Fruit fly (Drosophila melanogaster) whole organism, embryonic: Measurements from ENCODE around the gene Targ1.
A peak's percentile ranks its signal among the peaks of the same experiment; 100 is the strongest.

ENCODE experiments used
- CG10321 ChIP-seq: fragments of 200-800 bp; sonication (Bioruptor generic); IDR thresholded peaks from 2 replicates; pipeline ENCODE4 v1.3.6; 2022; ENCODE audit warnings: missing biosample characterization, missing genetic modification characterization
- CG10654 ChIP-seq: fragments of 200-800 bp; sonication (Bioruptor generic); optimal IDR thresholded peaks from 2 replicates; lab custom pipeline; 2016; ENCODE audit warnings: missing biosample characterization, missing genetic modification characterization
- CG10959 ChIP-seq: fragments of 200-800 bp; sonication (Bioruptor generic); IDR thresholded peaks from 2 replicates; pipeline ENCODE4 v1.3.6; 2022; ENCODE audit warnings: missing biosample characterization, missing genetic modification characterization
- CG11560 ChIP-seq: fragments of 200-800 bp; sonication (Bioruptor generic); IDR thresholded peaks from 3 replicates; pipeline ENCODE4 v1.3.6; 2022; ENCODE audit warnings: missing biosample characterization, missing genetic modification characterization
- CG12219 ChIP-seq: fragments of 200-800 bp; sonication (Bioruptor generic); optimal IDR thresholded peaks from 3 replicates; lab custom pipeline; 2018; ENCODE audit warnings: missing biosample characterization, mild to moderate bottlenecking, missing genetic modification characterization
- CG12236 ChIP-seq: fragments of 200-800 bp; sonication (Bioruptor generic); optimal IDR thresholded peaks from 2 replicates; lab custom pipeline; 2016; ENCODE audit warnings: missing biosample characterization, missing genetic modification characterization
- CG14667 ChIP-seq: fragments of 200-800 bp; sonication (Bioruptor generic); IDR thresholded peaks from 2 replicates; pipeline ENCODE4 v1.3.6; 2022; ENCODE audit warnings: missing biosample characterization, missing genetic modification characterization
- CG17328 ChIP-seq: fragments of 200-800 bp; sonication (Bioruptor generic); IDR thresholded peaks from 2 replicates; pipeline ENCODE4 v1.3.6; 2022; ENCODE audit warnings: missing biosample characterization, missing genetic modification characterization
- CG17359 ChIP-seq: fragments of 200-800 bp; sonication (Bioruptor generic); optimal IDR thresholded peaks from 3 replicates; lab custom pipeline; 2018; ENCODE audit warnings: missing biosample characterization, mild to moderate bottlenecking, missing genetic modification characterization, moderate library complexity
- CG30020 ChIP-seq: fragments of 200-800 bp; optimal IDR thresholded peaks from 2 replicates; lab custom pipeline; 2019; ENCODE audit warnings: missing biosample characterization, mild to moderate bottlenecking, missing genetic modification characterization, moderate library complexity
- CG31365 ChIP-seq: fragments of 200-800 bp; sonication (Bioruptor generic); optimal IDR thresholded peaks from 2 replicates; lab custom pipeline; 2018; ENCODE audit warnings: missing biosample characterization, mild to moderate bottlenecking, missing genetic modification characterization
- CG3726 ChIP-seq: fragments of 200-800 bp; sonication (Bioruptor generic); IDR thresholded peaks from 3 replicates; pipeline ENCODE4, ENCODE4 v1.3.6; 2022; ENCODE audit warnings: missing biosample characterization, missing genetic modification characterization
- CG3847 ChIP-seq: fragments of 200-800 bp; sonication (Bioruptor generic); IDR thresholded peaks from 2 replicates; pipeline ENCODE4 v1.3.6; 2022; ENCODE audit warnings: missing biosample characterization, missing genetic modification characterization
- CG42726 ChIP-seq: fragments of 200-800 bp; sonication (Bioruptor generic); IDR thresholded peaks from 2 replicates; pipeline ENCODE4 v1.3.6; 2022; ENCODE audit warnings: missing biosample characterization, missing genetic modification characterization; ENCODE audit not compliant: partially characterized antibody
- CG4404 ChIP-seq: fragments of 200-800 bp; sonication (Bioruptor generic); IDR thresholded peaks from 2 replicates; pipeline ENCODE4 v1.3.6; 2022; ENCODE audit warnings: missing biosample characterization, missing genetic modification characterization
- CG5953 ChIP-seq: fragments of 200-800 bp; sonication (Bioruptor generic); IDR thresholded peaks from 2 replicates; pipeline ENCODE4 v1.3.6; 2022; ENCODE audit warnings: missing biosample characterization, missing genetic modification characterization
- CG6654 ChIP-seq: fragments of 200-800 bp; sonication (Bioruptor generic); optimal IDR thresholded peaks from 2 replicates; lab custom pipeline; 2017; ENCODE audit warnings: missing biosample characterization, mild to moderate bottlenecking, missing genetic modification characterization
- CG6683 ChIP-seq: fragments of 200-800 bp; sonication (Bioruptor generic); optimal IDR thresholded peaks from 2 replicates; lab custom pipeline; 2017; ENCODE audit warnings: missing biosample characterization, mild to moderate bottlenecking, missing genetic modification characterization, missing genetic modification reagents
- CG7271 ChIP-seq: fragments of 200-800 bp; sonication (Bioruptor generic); optimal IDR thresholded peaks from 2 replicates; lab custom pipeline; 2018; ENCODE audit warnings: missing biosample characterization, mild to moderate bottlenecking, missing genetic modification characterization, moderate library complexity
- CG7357 ChIP-seq: fragments of 200-800 bp; sonication (Bioruptor generic); IDR thresholded peaks from 3 replicates; pipeline ENCODE4 v1.3.6; 2022; ENCODE audit warnings: missing biosample characterization, missing genetic modification characterization
- Gug ChIP-seq: fragments of 200-800 bp; sonication (Bioruptor generic); IDR thresholded peaks from 4 replicates; pipeline ENCODE4 v1.3.6; 2022; ENCODE audit warnings: missing biosample characterization, missing genetic modification characterization
- HmgZ ChIP-seq: fragments of 200-800 bp; sonication (Bioruptor generic); optimal IDR thresholded peaks from 2 replicates; lab custom pipeline; 2018; ENCODE audit warnings: missing biosample characterization, mild to moderate bottlenecking, missing genetic modification characterization
- Nf-YB ChIP-seq: fragments of 200-800 bp; sonication (Bioruptor generic); optimal IDR thresholded peaks from 3 replicates; lab custom pipeline; 2019; ENCODE audit warnings: missing biosample characterization, mild to moderate bottlenecking, missing genetic modification characterization, moderate library complexity
- NfI ChIP-seq: fragments of 200-800 bp; sonication (Bioruptor generic); optimal IDR thresholded peaks from 3 replicates; lab custom pipeline; 2018; ENCODE audit warnings: missing biosample characterization, mild to moderate bottlenecking, missing genetic modification characterization, moderate library complexity
- Oaz ChIP-seq: fragments of 200-800 bp; sonication (Bioruptor generic); IDR thresholded peaks from 2 replicates; pipeline ENCODE4 v1.3.6; 2022; ENCODE audit warnings: missing biosample characterization, missing genetic modification characterization
- Oli ChIP-seq: fragments of 200-800 bp; sonication (Bioruptor generic); optimal IDR thresholded peaks from 2 replicates; lab custom pipeline; 2018; ENCODE audit warnings: missing biosample characterization, mild to moderate bottlenecking, missing genetic modification characterization, moderate library complexity
- Sry-δ ChIP-seq: fragments of 200-800 bp; sonication (Bioruptor generic); optimal IDR thresholded peaks from 2 replicates; lab custom pipeline; 2016; ENCODE audit warnings: missing biosample characterization, missing genetic modification characterization
- bbx ChIP-seq: fragments of 200-800 bp; sonication (Bioruptor generic); IDR thresholded peaks from 2 replicates; pipeline ENCODE4 v1.3.6; 2022; ENCODE audit warnings: missing biosample characterization, missing genetic modification characterization; ENCODE audit not compliant: partially characterized antibody
- chm ChIP-seq: fragments of 200-800 bp; sonication (Bioruptor generic); IDR thresholded peaks from 2 replicates; pipeline ENCODE4 v1.3.6; 2022; ENCODE audit warnings: missing biosample characterization, missing genetic modification characterization
- crc ChIP-seq: fragments of 200-800 bp; sonication (Bioruptor generic); optimal IDR thresholded peaks from 2 replicates; lab custom pipeline; 2016; ENCODE audit warnings: missing biosample characterization, missing genetic modification characterization
- crol ChIP-seq: fragments of 200-800 bp; sonication (Bioruptor generic); IDR thresholded peaks from 2 replicates; pipeline ENCODE4 v1.3.6; 2022; ENCODE audit warnings: missing biosample characterization, missing genetic modification characterization
- danr ChIP-seq: fragments of 200-800 bp; sonication (Bioruptor generic); IDR thresholded peaks from 2 replicates; pipeline ENCODE4 v1.3.6; 2022; ENCODE audit warnings: missing biosample characterization, missing genetic modification characterization
- emc ChIP-seq: fragments of 200-800 bp; sonication (Bioruptor generic); optimal IDR thresholded peaks from 2 replicates; lab custom pipeline; 2016; ENCODE audit warnings: missing biosample characterization, missing genetic modification characterization
- eyg ChIP-seq: fragments of 200-800 bp; sonication (Bioruptor generic); optimal IDR thresholded peaks from 3 replicates; lab custom pipeline; 2016; ENCODE audit warnings: missing biosample characterization, missing genetic modification characterization
- fu2 ChIP-seq: fragments of 200-800 bp; sonication (Bioruptor generic); optimal IDR thresholded peaks from 2 replicates; lab custom pipeline; 2016; ENCODE audit warnings: missing biosample characterization, missing genetic modification characterization
- gcm2 ChIP-seq: fragments of 200-800 bp; sonication (Bioruptor generic); optimal IDR thresholded peaks from 2 replicates; lab custom pipeline; 2016; ENCODE audit warnings: missing biosample characterization, missing genetic modification characterization
- gsb-n ChIP-seq: fragments of 200-800 bp; sonication (Bioruptor generic); optimal IDR thresholded peaks from 3 replicates; lab custom pipeline; 2018; ENCODE audit warnings: missing biosample characterization, mild to moderate bottlenecking, missing genetic modification characterization
- her ChIP-seq: fragments of 200-800 bp; sonication (Bioruptor generic); optimal IDR thresholded peaks from 2 replicates; lab custom pipeline; 2016; ENCODE audit warnings: missing biosample characterization, missing genetic modification characterization
- lmd ChIP-seq: fragments of 200-800 bp; sonication (Bioruptor generic); IDR thresholded peaks from 2 replicates; pipeline ENCODE4 v1.3.6; 2022; ENCODE audit warnings: missing biosample characterization, missing genetic modification characterization
- lola ChIP-seq, 3 experiments: fragments of >200 bp in 2 of 3; fragments of 200-800 bp in 1 of 3; sonication (Bioruptor generic) in 1 of 3; optimal IDR thresholded peaks; 2 replicates each; lab custom pipeline; 2017 to 2019; ENCODE audit warnings: missing biosample characterization in 3 of 3, missing genetic modification characterization in 3 of 3, mild to moderate bottlenecking in 1 of 3, moderate library complexity in 1 of 3
- odd ChIP-seq: fragments of 200-800 bp; sonication (Bioruptor generic); optimal IDR thresholded peaks from 2 replicates; lab custom pipeline; 2017; ENCODE audit warnings: missing biosample characterization, mild to moderate bottlenecking, missing genetic modification characterization
- pb ChIP-seq: fragments of 200-800 bp; sonication (Bioruptor generic); optimal IDR thresholded peaks from 3 replicates; lab custom pipeline; 2016; ENCODE audit warnings: missing biosample characterization, missing genetic modification characterization
- pho ChIP-seq: fragments of 200-800 bp; sonication (Bioruptor generic); optimal IDR thresholded peaks from 2 replicates; lab custom pipeline; 2016; ENCODE audit warnings: missing biosample characterization, missing genetic modification characterization
- psq ChIP-seq: fragments of 200-800 bp; sonication (Bioruptor generic); optimal IDR thresholded peaks from 2 replicates; lab custom pipeline; 2017; ENCODE audit warnings: missing biosample characterization, missing genetic modification characterization
- row ChIP-seq: fragments of 200-800 bp; sonication (Bioruptor generic); IDR thresholded peaks from 3 replicates; pipeline ENCODE4 v1.3.6; 2022; ENCODE audit warnings: missing biosample characterization, missing genetic modification characterization
- salm ChIP-seq: fragments of 200-800 bp; sonication (Bioruptor generic); optimal IDR thresholded peaks from 2 replicates; lab custom pipeline; 2018; ENCODE audit warnings: missing biosample characterization, mild to moderate bottlenecking, missing genetic modification characterization
- slbo ChIP-seq: fragments of 200-800 bp; sonication (Bioruptor generic); IDR thresholded peaks from 2 replicates; pipeline ENCODE4 v1.3.6; 2022; ENCODE audit warnings: missing biosample characterization, missing genetic modification characterization
- slp2 ChIP-seq: fragments of 200-800 bp; sonication (Bioruptor generic); optimal IDR thresholded peaks from 2 replicates; lab custom pipeline; 2016; ENCODE audit warnings: missing biosample characterization, missing genetic modification characterization
- tup ChIP-seq: fragments of 200-800 bp; sonication (Bioruptor generic); optimal IDR thresholded peaks from 2 replicates; lab custom pipeline; 2016; ENCODE audit warnings: missing biosample characterization, mild to moderate bottlenecking, missing genetic modification characterization, moderate library complexity
- unc-4 ChIP-seq: fragments of 200-800 bp; sonication (Bioruptor generic); IDR thresholded peaks from 2 replicates; pipeline ENCODE4 v1.3.6; 2022; ENCODE audit warnings: missing biosample characterization, missing genetic modification characterization; ENCODE audit not compliant: partially characterized antibody
- zfh2 ChIP-seq: fragments of 200-800 bp; sonication (Bioruptor generic); optimal IDR thresholded peaks from 2 replicates; lab custom pipeline; 2016; ENCODE audit warnings: missing biosample characterization, missing genetic modification characterization

Targ1 gene

dm6 chr3L:21171905-21172304 lies 30.8 kb downstream of the Targ1 start, which contains the start of gene Ac78C (continued):
- peak; percentile 70; the same call in 1 of the 3 replicates for TF ChIP-seq CG7357 (GFP tag; lab: Robert Waterston, UW)
- peak; percentile 90 for TF ChIP-seq pb (GFP tag; lab: Kevin White, UChicago)
- TF ChIP-seq unc-4 (GFP tag; lab: Robert Waterston, UW) = no peak
- TF ChIP-seq CG6683 (GFP tag; lab: Kevin White, UChicago) = peak; percentile 86
- peak; percentile 88 for TF ChIP-seq crc (GFP tag; lab: Kevin White, UChicago)
- TF ChIP-seq salm (tag; lab: Kevin White, UChicago) = peak; percentile 69
- TF ChIP-seq CG4404 (GFP tag; lab: Robert Waterston, UW) = peak; percentile 67; the same call in 1 of the 2 replicates
- TF ChIP-seq CG42726 (GFP tag; lab: Robert Waterston, UW) = 0 out of 2 replicates have a peak, but pooled peaks have one; percentile 29
- peak; percentile 61 for TF ChIP-seq CG6654 (GFP tag; lab: Kevin White, UChicago)
- peak; percentile 74 for TF ChIP-seq gcm2 (GFP tag; lab: Kevin White, UChicago)
- TF ChIP-seq NfI = peak; percentile 93
- peak; percentile 93 for TF ChIP-seq slbo
- peak; percentile 45; the same call in 2 of the 3 replicates for TF ChIP-seq CG11560 (tag; lab: Robert Waterston, UW)
- TF ChIP-seq CG3726 (GFP tag; lab: Robert Waterston, UW) = 0 out of 3 replicates have a peak, but pooled peaks have one; percentile 60
- TF ChIP-seq row (GFP tag; lab: Robert Waterston, UW) = peak; percentile 86
- TF ChIP-seq CG7271 (tag; lab: Kevin White, UChicago) = peak; percentile 37
- TF ChIP-seq CG5953 (GFP tag; lab: Robert Waterston, UW) = peak; percentile 67
- peak; percentile 82 for TF ChIP-seq pho (GFP tag; lab: Kevin White, UChicago)
- peak; percentile 84 for TF ChIP-seq emc (GFP tag; lab: Kevin White, UChicago)
- TF ChIP-seq HmgZ (tag; lab: Kevin White, UChicago) = peak; percentile 96
- peak; percentile 53 for TF ChIP-seq CG10321 (GFP tag; lab: Robert Waterston, UW)
- peak; percentile 91 for TF ChIP-seq lmd (GFP tag; lab: Robert Waterston, UW)
- peak; percentile 48; the same call in 1 of the 2 replicates for TF ChIP-seq bbx (GFP tag; lab: Robert Waterston, UW)
- peak; percentile 61; the same call in 1 of the 2 replicates for TF ChIP-seq Oaz (GFP tag; lab: Robert Waterston, UW)
- no peak for TF ChIP-seq Nf-YB (GFP tag; lab: Kevin White, UChicago)
- no peak for TF ChIP-seq gsb-n (tag; lab: Kevin White, UChicago)
- peak; percentile 85 for TF ChIP-seq CG31365
- peak; percentile 88 for TF ChIP-seq CG3847 (GFP tag; lab: Robert Waterston, UW)
- TF ChIP-seq slp2 (GFP tag; lab: Kevin White, UChicago) = peak; percentile 56
- TF ChIP-seq CG12219 = peak; percentile 82
- TF ChIP-seq lola (GFP tag; optimal IDR thresholded peaks at IDR 0.05; lab: Kevin White, UChicago) = no peak
- peak; percentile 90 for TF ChIP-seq Gug (GFP tag; lab: Robert Waterston, UW)
- no peak for TF ChIP-seq crol (GFP tag; lab: Robert Waterston, UW)
- TF ChIP-seq chm (GFP tag; lab: Robert Waterston, UW) = peak; percentile 67; the same call in 1 of the 2 replicates
- TF ChIP-seq Oli (tag; lab: Kevin White, UChicago) = peak; percentile 77
- TF ChIP-seq CG12236 (GFP tag; lab: Kevin White, UChicago) = peak; percentile 11
- TF ChIP-seq eyg (GFP tag; lab: Kevin White, UChicago) = peak; percentile 92
- no peak for TF ChIP-seq CG30020 (tag; lab: Kevin White, UChicago)
- peak; percentile 93 for TF ChIP-seq her (GFP tag; lab: Kevin White, UChicago)
- peak; percentile 68 for TF ChIP-seq CG14667
- TF ChIP-seq tup = peak; percentile 64
- peak; percentile 73 for TF ChIP-seq odd (GFP tag; lab: Kevin White, UChicago)
- peak; percentile 72 for TF ChIP-seq CG17328 (GFP tag; lab: Robert Waterston, UW)
- peak; percentile 75 for TF ChIP-seq CG10654 (GFP tag; lab: Kevin White, UChicago)
- TF ChIP-seq fu2 (GFP tag; lab: Kevin White, UChicago) = peak; percentile 77
- TF ChIP-seq CG17359 = peak; percentile 88
- peak; percentile 69 for TF ChIP-seq danr
- TF ChIP-seq zfh2 (GFP tag; lab: Kevin White, UChicago) = peak; percentile 93
- peak; percentile 32 for TF ChIP-seq Sry-δ (GFP tag; lab: Kevin White, UChicago)
- peak; percentile 18 for TF ChIP-seq psq (GFP tag; lab: Kevin White, UChicago)
- TF ChIP-seq CG10959 (GFP tag; lab: Robert Waterston, UW) = no peak
